Fruit fly (Drosophila melanogaster) S2 (cell line): ENCODE results near the gene NFAT.

Experiments used
- CG8478 ChIP-seq: fragments of >200 bp; optimal IDR thresholded peaks from 2 replicates; lab custom pipeline; 2018
- CTCF ChIP-seq, 2 experiments: fragments of >200 bp; optimal IDR thresholded peaks; 2 replicates each; lab custom pipeline; 2018

- TF ChIP-seq CG8478 = no peak
- no peak for TF ChIP-seq CTCF (optimal IDR thresholded peaks at IDR 0.05; lab: Kevin White, UChicago)
These were observed 67.4 kb downstream of the NFAT start, which contains the start of gene Nna1 for dm6 chrX:13691992-13692391.
